Fruit fly (Drosophila melanogaster): ENCODE results near the gene kmr.

Gene kmr

dm6 chr3R:13773350-13773749, 58.3 kb downstream of the kmr start (continued):
- TF ChIP-seq Ets65A (GFP tag): peak; percentile 31
- TF ChIP-seq sr (GFP tag; IDR thresholded peaks at IDR 0.05): peak; percentile 90
- TF ChIP-seq wdn (GFP tag; IDR thresholded peaks at IDR 0.05): no peak
- no peak for TF ChIP-seq jing (GFP tag; optimal IDR thresholded peaks at IDR 0.05)
- no peak for TF ChIP-seq run (tag; optimal IDR thresholded peaks at IDR 0.05)

DNA sequence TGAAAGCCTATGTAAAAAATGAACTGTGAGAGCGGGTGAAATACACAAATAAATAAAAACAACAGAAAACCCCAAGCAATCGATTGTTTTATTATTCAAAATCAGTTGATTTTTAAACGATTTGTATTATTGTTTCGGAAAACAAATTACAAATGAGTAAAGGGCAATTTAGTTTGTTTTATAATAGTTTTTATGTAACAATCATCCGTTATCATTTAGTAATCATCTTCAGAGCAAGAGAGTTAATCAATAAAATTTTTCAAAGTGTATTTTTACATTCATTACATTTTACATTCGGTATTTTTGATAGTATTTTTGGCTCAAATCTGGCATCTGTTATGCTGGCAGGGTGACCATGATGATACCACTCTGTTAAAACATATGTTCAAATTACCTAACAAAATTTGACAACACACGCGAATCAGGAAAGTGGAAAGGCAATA, 64.3 kb downstream of the kmr start, which contains the start of the genes CG42375 and CG9288:
CG42375 (plus strand) TSS at position 384 of the 443 bp plus-strand sequence.
CG9288 (plus strand) TSS at position 384 of the 443 bp plus-strand sequence.
- TF ChIP-seq H2.0 (GFP tag; IDR thresholded peaks at IDR 0.05) (0 out of 2 replicates have a peak, but pooled peaks have one; percentile 3), D19A (tag; optimal IDR thresholded peaks at IDR 0.05) (peak; percentile 75), Meics (GFP tag; optimal IDR thresholded peaks at IDR 0.05) (peak; percentile 65), so (GFP tag; IDR thresholded peaks at IDR 0.05) (no peak), en (GFP tag; optimal IDR thresholded peaks at IDR 0.05) (peak; percentile 38), CG33557 (GFP tag; optimal IDR thresholded peaks at IDR 0.05) (no peak), CG7963 (GFP tag; IDR thresholded peaks at IDR 0.05; ENCODE audit: partially characterized antibody) (no peak), fd3F (GFP tag; optimal IDR thresholded peaks at IDR 0.05) (no peak), CG31388 (GFP tag; optimal IDR thresholded peaks at IDR 0.05) (peak; percentile 56), CG7556 (GFP tag; optimal IDR thresholded peaks at IDR 0.05) (peak; percentile 66), CG2712 (tag; optimal IDR thresholded peaks at IDR 0.05) (peak; percentile 80), HLH3B (GFP tag; IDR thresholded peaks at IDR 0.05) (peak; percentile 81), MESR4 (GFP tag; optimal IDR thresholded peaks at IDR 0.05) (peak; percentile 23), al (GFP tag; IDR thresholded peaks at IDR 0.05) (0 out of 2 replicates have a peak, but pooled peaks have one; percentile 35), Xbp1 (GFP tag; optimal IDR thresholded peaks at IDR 0.05) (peak; percentile 36), lab (GFP tag; optimal IDR thresholded peaks at IDR 0.05) (peak; percentile 84), CG10979 (tag; optimal IDR thresholded peaks at IDR 0.05) (peak; percentile 85), CG6854 (GFP tag; optimal IDR thresholded peaks at IDR 0.05) (peak; percentile 47), zen2 (GFP tag; IDR thresholded peaks at IDR 0.05; ENCODE audit: partially characterized antibody) (no peak), CG2120 (GFP tag; optimal IDR thresholded peaks at IDR 0.05) (peak; percentile 55), zfh2 (GFP tag; optimal IDR thresholded peaks at IDR 0.05) (peak; percentile 5), Blimp-1 (GFP tag; optimal IDR thresholded peaks at IDR 0.05) (peak; percentile 77), prd (optimal IDR thresholded peaks at IDR 0.05) (no peak), prd (GFP tag; IDR thresholded peaks at IDR 0.05) (peak; percentile 76), pum (GFP tag; optimal IDR thresholded peaks at IDR 0.05) (peak; percentile 52), wdn (GFP tag; IDR thresholded peaks at IDR 0.05) (0 out of 2 replicates have a peak, but pooled peaks have one; percentile 16), CG18262 (tag; optimal IDR thresholded peaks at IDR 0.05) (peak; percentile 83), CG15479 (GFP tag; optimal IDR thresholded peaks at IDR 0.05) (no peak), CG17361 (GFP tag; IDR thresholded peaks at IDR 0.05) (peak; percentile 80), CG17829 (tag; optimal IDR thresholded peaks at IDR 0.05) (peak; percentile 62), usp (GFP tag; optimal IDR thresholded peaks at IDR 0.05) (no peak), Sry-δ (GFP tag; optimal IDR thresholded peaks at IDR 0.05) (peak; percentile 33), CG18476 (GFP tag; optimal IDR thresholded peaks at IDR 0.05) (peak; percentile 68), grau (tag; optimal IDR thresholded peaks at IDR 0.05) (peak; percentile 28), dm (GFP tag; optimal IDR thresholded peaks at IDR 0.05) (peak; percentile 4), Jarid2 (GFP tag; optimal IDR thresholded peaks at IDR 0.05) (peak; percentile 24), ind (GFP tag; optimal IDR thresholded peaks at IDR 0.05) (peak; percentile 63), Sox102F (GFP tag; optimal IDR thresholded peaks at IDR 0.05) (peak; percentile 19), CG34422 (GFP tag; IDR thresholded peaks at IDR 0.05) (peak; percentile 70), sob (GFP tag; IDR thresholded peaks at IDR 0.05) (peak; percentile 58), HLHmδ (GFP tag; optimal IDR thresholded peaks at IDR 0.05) (no peak), kah (GFP tag; optimal IDR thresholded peaks at IDR 0.05) (peak; percentile 17), CG3407 (GFP tag; optimal IDR thresholded peaks at IDR 0.05) (peak; percentile 1), yki (optimal IDR thresholded peaks at IDR 0.05) (no peak), salm (tag; optimal IDR thresholded peaks at IDR 0.05) (peak; percentile 9), ase (GFP tag; IDR thresholded peaks at IDR 0.05) (no peak)
